Worm (Caenorhabditis elegans): ENCODE results near the gene srh-236.

DNA sequence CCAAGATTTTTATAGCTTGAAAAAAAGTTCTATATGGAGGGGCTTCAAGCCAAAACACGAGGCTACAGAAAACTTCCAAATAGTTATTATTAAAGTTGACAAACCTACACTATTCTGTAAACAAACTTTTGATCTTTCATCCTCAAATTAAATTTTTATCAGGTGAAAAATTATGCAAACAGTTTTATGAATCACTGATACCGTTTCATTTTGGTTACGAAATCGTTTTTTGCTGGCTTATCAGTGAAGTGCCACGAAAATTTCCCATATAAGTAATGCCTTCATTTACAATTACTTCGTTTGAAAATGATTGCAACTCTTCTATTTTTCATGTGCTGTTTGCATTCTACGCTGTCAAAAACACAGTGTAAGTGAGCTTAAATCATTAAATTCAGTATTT is 27.0 kb upstream of the srh-236 start, which contains the start of gene T19C9.8:
- TF ChIP-seq med-1 (GFP tag; optimal IDR thresholded peaks at IDR 0.05; ENCODE audit: insufficient read depth) (no peak), flt-1 (GFP tag; IDR thresholded peaks at IDR 0.05) (no peak), cog-1 (tag; optimal IDR thresholded peaks at IDR 0.05) (no peak), ztf-29 (GFP tag; IDR thresholded peaks at IDR 0.05) (no peak), T22C8.4 (GFP tag; IDR thresholded peaks at IDR 0.05) (no peak), ref-1 (GFP tag; conservative IDR thresholded peaks at IDR 0.05) (no peak), klf-2 (GFP tag; conservative IDR thresholded peaks at IDR 0.05) (no peak), ztf-23 (GFP tag; IDR thresholded peaks at IDR 0.05) (no peak), tab-1 (GFP tag; IDR thresholded peaks at IDR 0.05) (no peak)
